Worm (Caenorhabditis elegans) whole organism, young adult: ENCODE measurements around the gene F13E6.2.

Experiments
- egl-44 ChIP-seq: fragments of 200-800 bp; sonication (Bioruptor generic); IDR thresholded peaks from 2 replicates; pipeline ENCODE4 v1.3.6; 2022; ENCODE audit warnings: missing genetic modification reagents, missing genetic modification characterization, missing compliant biosample characterization
- unc-62 ChIP-seq: fragments of 150-350 bp; optimal IDR thresholded peaks from 2 replicates; lab custom pipeline; 2014; ENCODE audit warnings: missing biosample characterization, missing genetic modification reagents, missing genetic modification characterization

DNA sequence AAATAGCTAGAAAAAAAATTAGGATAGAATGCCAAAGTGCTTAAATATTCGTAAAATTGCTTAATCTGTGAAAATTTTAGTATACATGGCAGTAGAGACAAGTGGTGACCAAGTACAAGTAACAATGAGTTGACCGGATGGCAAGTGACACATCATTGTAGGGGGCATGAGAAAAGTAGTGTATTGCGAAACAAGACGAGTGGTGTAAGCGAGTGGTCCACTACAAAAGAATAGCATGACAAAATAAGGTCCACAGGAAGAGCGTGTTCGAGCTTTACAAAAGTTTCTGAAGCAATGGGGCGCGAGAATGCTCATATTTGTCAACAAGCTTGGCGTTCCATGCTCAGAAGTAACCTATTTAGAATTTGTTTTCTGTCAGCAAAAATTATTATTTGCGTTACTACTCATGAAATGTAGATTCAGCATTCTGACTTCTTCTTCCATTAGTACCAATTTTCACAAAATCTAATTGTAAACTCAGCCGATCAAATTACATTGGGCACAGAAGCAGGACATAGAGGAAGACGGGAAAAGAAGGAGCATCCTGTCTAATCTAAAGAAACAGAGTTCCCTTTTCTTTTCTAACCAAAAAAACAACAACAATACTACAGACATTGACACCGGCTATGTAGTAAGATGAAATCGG is 54.4 kb downstream of the F13E6.2 start:
- TF ChIP-seq unc-62 (GFP tag; lab: Kevin White, UChicago) (no peak), egl-44 (GFP tag; lab: Robert Waterston, UW) (no peak)
